Worm (Caenorhabditis elegans): ENCODE data around the gene fbxa-31.
"Not testable (repeated sequence)": the region's sequence is repeated elsewhere in the genome, so short reads cannot be mapped to it uniquely, and the experiment has no call there.

The fbxa-31 gene

ce11 chrIII:1273655-1274328 is 2.6 kb upstream of the fbxa-31 start, which contains the start of gene fbxa-29:
Gene fbxa-29, minus strand, starts transcription at chrIII:1273705.
- no peak for TF ChIP-seq ceh-32 (tag; optimal IDR thresholded peaks at IDR 0.05; ENCODE audit: poor library complexity)
- 0 out of 2 replicates have a peak, but pooled peaks have one; percentile 10 for TF ChIP-seq dmd-6 (GFP tag; IDR thresholded peaks at IDR 0.05)
- TF ChIP-seq dve-1 (tag; optimal IDR thresholded peaks at IDR 0.05; ENCODE audit: insufficient read depth) = peak; percentile 12
- TF ChIP-seq nhr-11 (tag; optimal IDR thresholded peaks at IDR 0.05) = no peak
- peak; percentile 49 for TF ChIP-seq nhr-28 (tag; optimal IDR thresholded peaks at IDR 0.05)
- TF ChIP-seq daf-16 (GFP tag; optimal IDR thresholded peaks at IDR 0.05) = no peak
- TF ChIP-seq daf-16 (tag; optimal IDR thresholded peaks at IDR 0.05) = peak; percentile 51
- TF ChIP-seq php-3 (GFP tag; IDR thresholded peaks at IDR 0.05) = peak; percentile 75; the same call in 1 of the 2 replicates
- peak; percentile 61 for TF ChIP-seq pqm-1 (tag; optimal IDR thresholded peaks at IDR 0.05)

ce11 chrIII:1269156-1269555 is 2.1 kb downstream of the fbxa-31 start, which contains the start of gene fbxa-32:
Gene fbxa-32, minus strand, starts transcription at chrIII:1269256.
- TF ChIP-seq dmd-6 (GFP tag; IDR thresholded peaks at IDR 0.05) = 0 out of 2 replicates have a peak, but pooled peaks have one; percentile 6
- TF ChIP-seq nhr-10 (tag; optimal IDR thresholded peaks at IDR 0.05) = no peak
- peak; percentile 15 for TF ChIP-seq pqm-1 (tag; optimal IDR thresholded peaks at IDR 0.05)
- no peak for TF ChIP-seq ZK337.2 (GFP tag; IDR thresholded peaks at IDR 0.05)
- no peak for TF ChIP-seq nhr-25 (tag; optimal IDR thresholded peaks at IDR 0.05; ENCODE audit: borderline replicate concordance, insufficient read depth)
- TF ChIP-seq dve-1 (tag; optimal IDR thresholded peaks at IDR 0.05; ENCODE audit: insufficient read depth) = peak; percentile 48
- no peak for TF ChIP-seq daf-16 (GFP tag; optimal IDR thresholded peaks at IDR 0.05)
- TF ChIP-seq daf-16 (tag; optimal IDR thresholded peaks at IDR 0.05) = peak; percentile 44
- TF ChIP-seq nhr-28 (tag; optimal IDR thresholded peaks at IDR 0.05) = peak; percentile 25

- not testable (repeated sequence) for TF ChIP-seq mdl-1 (tag; optimal IDR thresholded peaks at IDR 0.05); nhr-41 (GFP tag; IDR thresholded peaks at IDR 0.05); aly-2 (tag; optimal IDR thresholded peaks at IDR 0.05)
These were observed 4.4 kb downstream of the fbxa-31 start, which contains the start of gene fbxa-151 for ce11 chrIII:1266799-1267198. Gene fbxa-151, minus strand, starts transcription at chrIII:1266899.

- not testable (repeated sequence) for TF ChIP-seq Y105C5A.15 (GFP tag; IDR thresholded peaks at IDR 0.05); ceh-20 (GFP tag; IDR thresholded peaks at IDR 0.05); ZK546.5 (tag; optimal IDR thresholded peaks at IDR 0.05)
These were observed 7.5 kb downstream of the fbxa-31 start, which contains the start of gene srz-9 for ce11 chrIII:1263692-1264091. Gene srz-9, plus strand, starts transcription at chrIII:1263992.

ce11 chrIII:1258358-1258757 is 12.9 kb downstream of the fbxa-31 start, which contains the start of gene fbxa-78:
Gene fbxa-78, minus strand, starts transcription at chrIII:1258458.
- TF ChIP-seq nhr-11 (tag; optimal IDR thresholded peaks at IDR 0.05); nhr-111 (GFP tag; optimal IDR thresholded peaks at IDR 0.05); ces-1 (GFP tag; optimal IDR thresholded peaks at IDR 0.05): not testable (repeated sequence)

- TF ChIP-seq pha-4 (GFP tag; IDR thresholded peaks at IDR 0.05); pha-4 (tag; optimal IDR thresholded peaks at IDR 0.05); Y48G9A.11 (GFP tag; IDR thresholded peaks at IDR 0.05); ceh-28 (tag; optimal IDR thresholded peaks at IDR 0.05): not testable (repeated sequence)
These were observed 14.7 kb downstream of the fbxa-31 start, which contains the start of gene fbxa-208 for ce11 chrIII:1256519-1256918. Gene fbxa-208, plus strand, starts transcription at chrIII:1256819.

- peak; percentile 90 for TF ChIP-seq dve-1 (tag; optimal IDR thresholded peaks at IDR 0.05; ENCODE audit: insufficient read depth)
- TF ChIP-seq hlh-11 (tag; optimal IDR thresholded peaks at IDR 0.05) = peak; percentile 61
- TF ChIP-seq mdl-1 (tag; optimal IDR thresholded peaks at IDR 0.05) = peak in 1 of 2 experiments; percentile 3
- peak; percentile 65 for TF ChIP-seq dmd-6 (GFP tag; IDR thresholded peaks at IDR 0.05)
- no peak for TF ChIP-seq R02D3.7 (tag; optimal IDR thresholded peaks at IDR 0.05)
- no peak for TF ChIP-seq lir-3 (tag; optimal IDR thresholded peaks at IDR 0.05)
- TF ChIP-seq lsy-2 (tag; optimal IDR thresholded peaks at IDR 0.05) = peak in 1 of 2 experiments; percentile 60
- no peak for TF ChIP-seq ama-1 (optimal IDR thresholded peaks at IDR 0.05)
- no peak for TF ChIP-seq egl-27 (tag; optimal IDR thresholded peaks at IDR 0.05)
- TF ChIP-seq lin-29 (GFP tag; IDR thresholded peaks at IDR 0.05) = no peak
- no peak for TF ChIP-seq unc-62 (GFP tag; optimal IDR thresholded peaks at IDR 0.05 in 1 of 2)
- TF ChIP-seq unc-62 (tag; optimal IDR thresholded peaks at IDR 0.05) = no peak
- no peak for TF ChIP-seq aly-2 (tag; optimal IDR thresholded peaks at IDR 0.05)
- no peak for TF ChIP-seq F37D6.2 (tag; optimal IDR thresholded peaks at IDR 0.05)
- TF ChIP-seq daf-8 (GFP tag; IDR thresholded peaks at IDR 0.05) = no peak
- no peak for TF ChIP-seq T20F7.1 (GFP tag; optimal IDR thresholded peaks at IDR 0.05)
- no peak for TF ChIP-seq zfp-3 (GFP tag; conservative IDR thresholded peaks at IDR 0.05)
These were observed 22.1 kb downstream of the fbxa-31 start, which contains the start of the genes fbxa-76 and fbxa-77 for ce11 chrIII:1249111-1249583. Gene fbxa-76, minus strand, starts transcription at chrIII:1249161. Gene fbxa-77, plus strand, starts transcription at chrIII:1249475.

Data from whole organism, L4 larva.